Fruit fly (Drosophila melanogaster): ENCODE measurements around the gene Imp.

- no peak for TF ChIP-seq Doc2 (GFP tag; IDR thresholded peaks at IDR 0.05)
- TF ChIP-seq esg (GFP tag; conservative IDR thresholded peaks at IDR 0.05), result no peak
- TF ChIP-seq slou (GFP tag; optimal IDR thresholded peaks at IDR 0.05), result no peak
- TF ChIP-seq CG18011 (GFP tag; optimal IDR thresholded peaks at IDR 0.05), result no peak
- TF ChIP-seq wor (GFP tag; IDR thresholded peaks at IDR 0.05), result no peak
- TF ChIP-seq CG43689 (GFP tag; IDR thresholded peaks at IDR 0.05), result no peak
- TF ChIP-seq CG7786 (GFP tag; optimal IDR thresholded peaks at IDR 0.05), result no peak
- TF ChIP-seq H15 (GFP tag; IDR thresholded peaks at IDR 0.05), result no peak
- TF ChIP-seq Aef1 (GFP tag; IDR thresholded peaks at IDR 0.05), result no peak
- no peak for TF ChIP-seq usp (GFP tag; optimal IDR thresholded peaks at IDR 0.05)
These were observed 9.2 kb downstream of the Imp start for dm6 chrX:10814832-10815372.
